Worm (Caenorhabditis elegans) whole organism, late embryonic: Measurements from ENCODE around the gene H23N18.6.

Experiments
- C08G9.2 ChIP-seq: sonication (generic microtip); optimal IDR thresholded peaks from 2 replicates; lab custom pipeline; 2016; ENCODE audit warnings: mild to moderate bottlenecking, missing genetic modification characterization, moderate library complexity, missing compliant biosample characterization
- C38D4.7 ChIP-seq: fragments of 200-800 bp; sonication (Bioruptor generic); optimal IDR thresholded peaks from 2 replicates; lab custom pipeline; 2018; ENCODE audit warnings: mild to moderate bottlenecking, missing genetic modification characterization, moderate library complexity, missing compliant biosample characterization
- K09A11.1 ChIP-seq: sonication (generic microtip); optimal IDR thresholded peaks from 2 replicates; lab custom pipeline; 2017; ENCODE audit warnings: antibody characterized with exemption, mild to moderate bottlenecking, missing genetic modification characterization, missing compliant biosample characterization; ENCODE audit not compliant: insufficient read depth
- ahr-1 ChIP-seq: sonication (generic microtip); optimal IDR thresholded peaks from 2 replicates; lab custom pipeline; 2016; ENCODE audit warnings: missing genetic modification characterization, missing compliant biosample characterization
- ama-1 ChIP-seq: fragments of 150-350 bp; optimal IDR thresholded peaks from 2 replicates; lab custom pipeline; 2014
- ceh-18 ChIP-seq: sonication (generic microtip); optimal IDR thresholded peaks from 2 replicates; lab custom pipeline; 2016; ENCODE audit warnings: missing genetic modification characterization, missing compliant biosample characterization
- ceh-19 ChIP-seq: fragments of 200-800 bp; sonication (Bioruptor generic); optimal IDR thresholded peaks from 2 replicates; lab custom pipeline; 2018; ENCODE audit warnings: mild to moderate bottlenecking, missing genetic modification characterization, missing compliant biosample characterization
- ceh-2 ChIP-seq: sonication (generic microtip); optimal IDR thresholded peaks from 2 replicates; lab custom pipeline; 2016; ENCODE audit warnings: missing genotype, missing genetic modification characterization, missing compliant biosample characterization
- ceh-30 ChIP-seq: fragments of 150-350 bp; optimal IDR thresholded peaks from 2 replicates; lab custom pipeline; 2014; ENCODE audit warnings: missing biosample characterization, missing genetic modification characterization
- ceh-6 ChIP-seq: fragments of 200-800 bp; sonication (Bioruptor generic); optimal IDR thresholded peaks from 2 replicates; lab custom pipeline; 2018; ENCODE audit warnings: mild to moderate bottlenecking, missing genetic modification characterization, missing compliant biosample characterization
- ceh-9 ChIP-seq: sonication (generic microtip); optimal IDR thresholded peaks from 2 replicates; lab custom pipeline; 2016; ENCODE audit warnings: mild to moderate bottlenecking, missing genetic modification characterization, inconsistent platforms, missing compliant biosample characterization
- che-1 ChIP-seq: sonication (generic microtip); optimal IDR thresholded peaks from 2 replicates; lab custom pipeline; 2016; ENCODE audit warnings: mild to moderate bottlenecking, missing genetic modification characterization, missing compliant biosample characterization
- dve-1 ChIP-seq: sonication (generic microtip); optimal IDR thresholded peaks from 2 replicates; lab custom pipeline; 2017; ENCODE audit warnings: antibody characterized with exemption, mild to moderate bottlenecking, missing genetic modification characterization, missing compliant biosample characterization
- eyg-1 ChIP-seq: sonication (generic microtip); optimal IDR thresholded peaks from 2 replicates; lab custom pipeline; 2016; ENCODE audit warnings: missing genotype, missing genetic modification characterization, missing compliant biosample characterization
- fax-1 ChIP-seq: sonication (generic microtip); optimal IDR thresholded peaks from 2 replicates; lab custom pipeline; 2016; ENCODE audit warnings: missing genotype, missing genetic modification characterization, missing compliant biosample characterization
- fkh-10 ChIP-seq: fragments of 150-350 bp; optimal IDR thresholded peaks from 2 replicates; lab custom pipeline; 2014; ENCODE audit warnings: missing biosample characterization, missing genetic modification reagents, missing genetic modification characterization
- fkh-6 ChIP-seq: sonication (generic microtip); optimal IDR thresholded peaks from 2 replicates; lab custom pipeline; 2016; ENCODE audit warnings: missing genetic modification characterization, missing compliant biosample characterization
- gmeb-2 ChIP-seq: sonication (generic microtip); optimal IDR thresholded peaks from 2 replicates; lab custom pipeline; 2016; ENCODE audit warnings: missing genetic modification characterization, inconsistent platforms, missing compliant biosample characterization
- hlh-6 ChIP-seq: sonication (generic microtip); optimal IDR thresholded peaks from 2 replicates; lab custom pipeline; 2016; ENCODE audit warnings: missing genotype, missing genetic modification characterization, missing compliant biosample characterization
- hlh-8 ChIP-seq: sonication (generic microtip); optimal IDR thresholded peaks from 2 replicates; lab custom pipeline; 2016; ENCODE audit warnings: missing genotype, missing genetic modification characterization, missing compliant biosample characterization
- lim-6 ChIP-seq: sonication (generic microtip); optimal IDR thresholded peaks from 2 replicates; lab custom pipeline; 2016; ENCODE audit warnings: missing genetic modification characterization, missing compliant biosample characterization
- nhr-11 ChIP-seq: fragments of 150-350 bp; optimal IDR thresholded peaks from 2 replicates; lab custom pipeline; 2014; ENCODE audit warnings: missing biosample characterization, missing genetic modification characterization
- npax-4 ChIP-seq: sonication (generic microtip); optimal IDR thresholded peaks from 2 replicates; lab custom pipeline; 2016; ENCODE audit warnings: missing genetic modification characterization, missing compliant biosample characterization
- pag-3 ChIP-seq: sonication (generic microtip); optimal IDR thresholded peaks from 2 replicates; lab custom pipeline; 2016; ENCODE audit warnings: missing compliant biosample characterization, missing genetic modification characterization, borderline replicate concordance
- pax-1 ChIP-seq: fragments of 150-350 bp; optimal IDR thresholded peaks from 2 replicates; lab custom pipeline; 2014; ENCODE audit warnings: missing biosample characterization, missing genetic modification characterization
- pha-2 ChIP-seq: sonication (generic microtip); optimal IDR thresholded peaks from 2 replicates; lab custom pipeline; 2017; ENCODE audit warnings: mild to moderate bottlenecking, missing genetic modification characterization, missing compliant biosample characterization
- pha-4 ChIP-seq: fragments of 150-350 bp; optimal IDR thresholded peaks from 2 replicates; lab custom pipeline; 2018; ENCODE audit warnings: missing biosample characterization, missing genetic modification reagents, missing genetic modification characterization
- pqm-1 ChIP-seq: sonication (generic microtip); optimal IDR thresholded peaks from 2 replicates; lab custom pipeline; 2016; ENCODE audit warnings: missing genetic modification characterization, missing compliant biosample characterization
- pros-1 ChIP-seq: fragments of 150-350 bp; optimal IDR thresholded peaks from 2 replicates; lab custom pipeline; 2014; ENCODE audit warnings: missing biosample characterization, missing genetic modification reagents, missing genetic modification characterization
- rnt-1 ChIP-seq: sonication (generic microtip); optimal IDR thresholded peaks from 2 replicates; lab custom pipeline; 2016; ENCODE audit warnings: missing genetic modification characterization, missing compliant biosample characterization
- sox-4 ChIP-seq: sonication (generic microtip); optimal IDR thresholded peaks from 2 replicates; lab custom pipeline; 2017; ENCODE audit warnings: mild to moderate bottlenecking, missing genetic modification characterization, inconsistent platforms, missing compliant biosample characterization
- tbx-2 ChIP-seq: sonication (generic microtip); optimal IDR thresholded peaks from 2 replicates; lab custom pipeline; 2016; ENCODE audit warnings: missing genetic modification characterization, missing compliant biosample characterization
- tbx-7 ChIP-seq: sonication (generic microtip); optimal IDR thresholded peaks from 2 replicates; lab custom pipeline; 2016; ENCODE audit warnings: missing genotype, missing genetic modification characterization, missing compliant biosample characterization
- unc-3 ChIP-seq, 2 experiments: fragments of 200-800 bp in 1 of 2; sonication (Bioruptor generic) in 1 of 2; sonication (generic microtip) in 1 of 2; conservative IDR thresholded peaks in 1 of 2; optimal IDR thresholded peaks in 1 of 2; 2 replicates each; pipeline versions ENCODE4 v1.3.6 to Lab custom; 2016 to 2022; ENCODE audit warnings: missing compliant biosample characterization in 2 of 2, missing genetic modification characterization in 2 of 2, missing genetic modification reagents in 1 of 2
- unc-42 ChIP-seq: sonication (generic microtip); optimal IDR thresholded peaks from 2 replicates; lab custom pipeline; 2016; ENCODE audit warnings: missing genotype, missing genetic modification characterization, missing compliant biosample characterization
- unc-55 ChIP-seq: sonication (generic microtip); optimal IDR thresholded peaks from 2 replicates; lab custom pipeline; 2017; ENCODE audit warnings: missing biosample characterization, missing genetic modification reagents, missing genetic modification characterization
- unc-86 ChIP-seq: sonication (generic microtip); optimal IDR thresholded peaks from 2 replicates; lab custom pipeline; 2016; ENCODE audit warnings: missing genetic modification characterization, missing compliant biosample characterization
- zip-5 ChIP-seq: sonication (generic microtip); optimal IDR thresholded peaks from 2 replicates; lab custom pipeline; 2016; ENCODE audit warnings: missing genetic modification characterization, missing compliant biosample characterization

Gene H23N18.6

ce11 chrV:4924618-4925017, 9.7 kb upstream of the H23N18.6 start, which contains the start of gene srh-20:
Gene srh-20 (plus strand): TSS chrV:4924918.
- TF ChIP-seq ceh-2: no peak
- no peak for TF ChIP-seq unc-55 (GFP tag; lab: Kevin White, UChicago)
- TF ChIP-seq nhr-11 (tag; lab: Kevin White, UChicago): no peak
- TF ChIP-seq C38D4.7 (GFP tag; lab: Kevin White, UChicago): no peak
- TF ChIP-seq ama-1 (lab: Kevin White, UChicago): no peak
- TF ChIP-seq hlh-6: no peak
- TF ChIP-seq tbx-2: no peak
- no peak for TF ChIP-seq ceh-9
- no peak for TF ChIP-seq npax-4 (tag; lab: Kevin White, UChicago)
- no peak for TF ChIP-seq pros-1 (tag; lab: Kevin White, UChicago)

DNA sequence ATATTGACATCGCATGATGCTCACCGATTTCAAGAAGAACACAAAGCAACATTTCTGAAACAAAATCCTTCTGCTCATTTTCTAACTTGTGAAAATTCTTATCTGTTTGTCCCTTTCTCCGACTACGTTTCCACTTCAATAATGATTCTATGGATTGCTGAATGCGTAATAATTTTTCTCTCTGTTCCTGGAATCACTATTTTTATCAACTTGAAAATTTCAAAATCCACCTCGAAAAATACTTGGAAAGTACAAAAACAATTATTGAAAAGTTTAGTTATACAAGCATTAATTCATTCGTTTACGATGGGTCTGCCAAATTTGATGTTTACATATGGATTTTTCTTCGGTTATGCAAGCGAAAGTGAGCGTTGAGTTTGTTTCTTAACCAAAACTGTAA, 7.1 kb upstream of the H23N18.6 start, which contains the start of gene srh-22:
TSS of gene srh-22 (plus strand) at position 301 of the 400 bp plus-strand sequence.
- TF ChIP-seq nhr-11 (tag; lab: Kevin White, UChicago) (no peak), tbx-7 (tag; lab: Kevin White, UChicago) (no peak), C38D4.7 (GFP tag; lab: Kevin White, UChicago) (no peak), tbx-2 (no peak), C08G9.2 (no peak), ceh-30 (tag; lab: Kevin White, UChicago) (no peak), hlh-6 (no peak), rnt-1 (tag; lab: Kevin White, UChicago) (no peak), K09A11.1 (tag; lab: Kevin White, UChicago) (no peak), pqm-1 (tag; lab: Kevin White, UChicago) (no peak), pha-4 (no peak), sox-4 (tag; lab: Kevin White, UChicago) (no peak), pax-1 (tag; lab: Kevin White, UChicago) (no peak), ceh-18 (tag; lab: Kevin White, UChicago) (no peak), ceh-19 (GFP tag; lab: Kevin White, UChicago) (no peak), unc-86 (no peak)

- no peak for TF ChIP-seq fkh-6
- no peak for TF ChIP-seq ceh-9
- TF ChIP-seq pag-3 (tag; lab: Kevin White, UChicago): no peak
- TF ChIP-seq ceh-6 (GFP tag; lab: Kevin White, UChicago): no peak
- TF ChIP-seq unc-3 (GFP tag; conservative IDR thresholded peaks at IDR 0.05; lab: Robert Waterston, UW): no peak
- no peak for TF ChIP-seq unc-3 (tag; optimal IDR thresholded peaks at IDR 0.05; lab: Kevin White, UChicago)
- no peak for TF ChIP-seq gmeb-2 (tag; lab: Kevin White, UChicago)
- no peak for TF ChIP-seq pha-2 (tag; lab: Kevin White, UChicago)
- TF ChIP-seq fkh-10: no peak
- no peak for TF ChIP-seq hlh-8 (tag; lab: Kevin White, UChicago)
- TF ChIP-seq lim-6 (tag; lab: Kevin White, UChicago): no peak
- TF ChIP-seq che-1 (tag; lab: Kevin White, UChicago): no peak
- no peak for TF ChIP-seq eyg-1 (tag; lab: Kevin White, UChicago)
- TF ChIP-seq ahr-1: no peak
- no peak for TF ChIP-seq ceh-19 (GFP tag; lab: Kevin White, UChicago)
- TF ChIP-seq rnt-1 (tag; lab: Kevin White, UChicago): no peak
- no peak for TF ChIP-seq pha-4
Measured at ce11 chrV:4920690-4921152, 5.8 kb upstream of the H23N18.6 start, which contains the start of the genes C02E7.8 and srh-23. Gene C02E7.8 (minus strand): TSS chrV:4920790. Gene srh-23 (plus strand): TSS chrV:4921102.

DNA sequence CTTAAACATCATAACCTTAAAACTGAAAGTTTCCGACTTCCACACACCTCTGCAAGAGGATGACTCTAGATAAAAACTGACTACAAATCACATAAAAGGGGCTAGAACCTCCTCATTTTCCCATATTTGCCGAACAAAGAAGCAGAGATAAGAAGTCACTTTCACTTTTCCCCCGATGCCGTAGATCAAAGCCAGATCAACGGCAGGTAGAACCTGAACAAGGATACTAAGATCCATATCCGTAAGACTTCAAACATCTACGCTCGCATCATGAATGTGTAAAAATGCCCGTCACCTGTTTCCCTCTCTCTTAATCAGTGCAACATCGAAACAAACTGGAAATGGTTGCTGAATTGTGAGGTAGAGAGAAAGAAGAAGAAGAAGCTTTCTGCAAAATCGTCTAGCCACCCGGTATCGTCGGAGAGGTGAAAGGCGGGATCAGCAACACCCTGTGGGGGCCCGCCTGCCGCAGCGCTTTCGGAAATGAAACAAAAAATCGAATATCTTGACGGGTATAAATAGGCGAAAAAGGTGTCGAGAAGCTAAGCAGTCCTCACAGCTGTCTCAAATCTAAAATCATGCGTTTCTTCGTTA, 3.9 kb upstream of the H23N18.6 start, which contains the start of gene C02E7.6:
TSS of gene C02E7.6 (plus strand) at position 544 of the 594 bp plus-strand sequence.
- no peak for TF ChIP-seq unc-42 (tag; lab: Kevin White, UChicago)
- TF ChIP-seq zip-5 (tag; lab: Kevin White, UChicago): no peak
- no peak for TF ChIP-seq ceh-19 (GFP tag; lab: Kevin White, UChicago)
- TF ChIP-seq dve-1 (tag; lab: Kevin White, UChicago): no peak
- TF ChIP-seq rnt-1 (tag; lab: Kevin White, UChicago): peak; percentile 16
- no peak for TF ChIP-seq fax-1 (tag; lab: Kevin White, UChicago)
- TF ChIP-seq pqm-1 (tag; lab: Kevin White, UChicago): no peak
- TF ChIP-seq, all 69 proteins: peak for 1
